Worm (Caenorhabditis elegans) whole organism, midembryonic: Measurements from ENCODE around the gene gmap-3.

Experiments
- T22C8.4 ChIP-seq: fragments of 200-800 bp; sonication (Bioruptor generic); IDR thresholded peaks from 2 replicates; pipeline ENCODE4 v1.3.6; 2022; ENCODE audit warnings: missing genetic modification characterization, missing compliant biosample characterization
- cog-1 ChIP-seq: sonication (generic microtip); optimal IDR thresholded peaks from 2 replicates; lab custom pipeline; 2016; ENCODE audit warnings: missing genetic modification characterization, missing compliant biosample characterization
- flt-1 ChIP-seq: fragments of 200-800 bp; sonication (Bioruptor generic); IDR thresholded peaks from 2 replicates; pipeline ENCODE4 v1.3.6; 2022; ENCODE audit warnings: missing genetic modification characterization, missing compliant biosample characterization
- klf-2 ChIP-seq: fragments of 200-800 bp; sonication (Bioruptor generic); conservative IDR thresholded peaks from 2 replicates; pipeline ENCODE4 v1.3.6; 2022; ENCODE audit warnings: missing genetic modification reagents, missing genetic modification characterization, missing compliant biosample characterization
- med-1 ChIP-seq: sonication (generic microtip); optimal IDR thresholded peaks from 2 replicates; lab custom pipeline; 2017; ENCODE audit warnings: missing genetic modification characterization, mild to moderate bottlenecking, missing compliant biosample characterization, antibody characterized with exemption, missing genetic modification reagents; ENCODE audit not compliant: insufficient read depth
- ref-1 ChIP-seq: fragments of 200-800 bp; sonication (Bioruptor generic); conservative IDR thresholded peaks from 2 replicates; pipeline ENCODE4 v1.3.6; 2022; ENCODE audit warnings: missing genetic modification reagents, missing genetic modification characterization, missing compliant biosample characterization
- tab-1 ChIP-seq: fragments of 200-800 bp; sonication (Bioruptor generic); IDR thresholded peaks from 2 replicates; pipeline ENCODE4 v1.3.6; 2022; ENCODE audit warnings: missing genetic modification characterization, missing compliant biosample characterization
- ztf-23 ChIP-seq: fragments of 200-800 bp; sonication (Bioruptor generic); IDR thresholded peaks from 2 replicates; pipeline ENCODE4 v1.3.6; 2022; ENCODE audit warnings: missing genetic modification reagents, missing genetic modification characterization, missing compliant biosample characterization
- ztf-29 ChIP-seq: fragments of 200-800 bp; sonication (Bioruptor generic); IDR thresholded peaks from 2 replicates; pipeline ENCODE4 v1.3.6; 2022; ENCODE audit warnings: missing genetic modification reagents, missing genetic modification characterization, missing compliant biosample characterization

DNA sequence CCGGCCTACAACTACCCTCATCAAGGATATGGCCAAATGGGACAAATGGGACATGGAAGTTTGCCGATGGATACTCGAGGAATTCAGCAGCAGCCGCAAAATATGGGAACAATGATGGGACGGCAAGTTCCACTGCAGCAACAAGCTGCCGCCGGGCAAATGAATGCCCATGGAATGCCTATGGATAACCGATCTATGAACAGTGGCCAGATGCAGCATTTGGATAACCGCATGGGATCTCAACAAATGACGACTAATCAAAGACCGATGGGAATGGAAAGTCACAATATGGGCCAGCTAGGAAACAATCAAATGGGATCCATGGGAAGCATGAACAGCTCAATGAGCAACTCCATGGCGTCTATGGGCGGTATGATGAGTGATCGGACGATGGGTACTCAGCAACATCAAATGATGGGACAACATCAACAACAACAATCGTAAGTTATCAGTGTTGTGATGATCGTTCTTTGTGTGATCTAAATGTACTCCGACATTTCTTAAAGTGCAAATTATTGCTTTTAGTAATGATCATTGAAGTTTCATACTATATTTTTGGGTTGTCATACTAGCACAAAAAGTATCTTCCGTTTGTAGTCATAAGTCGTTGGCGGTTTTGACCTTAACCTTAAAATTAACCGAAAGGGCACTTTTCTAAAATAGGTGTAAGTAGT lies 27.2 kb downstream of the gmap-3 start:
- TF ChIP-seq tab-1 (GFP tag; lab: Robert Waterston, UW): no peak
- no peak for TF ChIP-seq klf-2
- no peak for TF ChIP-seq T22C8.4
- TF ChIP-seq med-1 (GFP tag; lab: Kevin White, UChicago): no peak
- no peak for TF ChIP-seq cog-1 (tag; lab: Kevin White, UChicago)
- TF ChIP-seq ztf-29 (GFP tag; lab: Robert Waterston, UW): no peak
- TF ChIP-seq flt-1 (GFP tag; lab: Robert Waterston, UW): no peak
- TF ChIP-seq ref-1 (GFP tag; lab: Robert Waterston, UW): no peak
- TF ChIP-seq ztf-23 (GFP tag; lab: Robert Waterston, UW): no peak
